Worm (Caenorhabditis elegans): ENCODE data around the gene C33A12.4.

C33A12.4 gene

DNA sequence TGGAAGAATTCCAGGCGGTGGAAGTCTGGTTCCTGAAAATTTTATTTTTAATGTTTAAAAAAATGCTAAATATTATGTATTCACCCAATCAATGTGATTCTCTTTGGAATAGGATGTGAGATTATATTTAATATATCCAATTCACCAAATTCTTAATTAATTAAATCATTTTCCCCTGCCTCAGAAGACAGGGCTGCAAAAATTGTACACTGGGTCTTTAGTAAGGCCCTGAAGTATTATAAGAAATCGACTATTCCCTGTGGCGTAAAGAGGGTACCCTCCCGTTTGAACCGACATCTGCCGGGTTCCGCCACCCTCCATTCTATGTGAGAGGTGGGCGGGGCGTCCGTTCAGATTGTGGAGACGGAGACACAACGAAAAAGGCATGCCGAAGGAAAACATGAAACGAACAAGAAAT, 861 bp upstream of the C33A12.4 start (continued):
- no peak for TF ChIP-seq aptf-2 (GFP tag; conservative IDR thresholded peaks at IDR 0.05)
- no peak for TF ChIP-seq B0019.2 (GFP tag; conservative IDR thresholded peaks at IDR 0.05)
- TF ChIP-seq ets-4 (GFP tag; optimal IDR thresholded peaks at IDR 0.05) = no peak
- TF ChIP-seq ztf-25 (GFP tag; IDR thresholded peaks at IDR 0.05) = no peak
- TF ChIP-seq akir-1 (GFP tag; optimal IDR thresholded peaks at IDR 0.05) = no peak
- TF ChIP-seq nhr-179 (tag; optimal IDR thresholded peaks at IDR 0.05) = no peak
- TF ChIP-seq egl-18 (GFP tag; IDR thresholded peaks at IDR 0.05) = no peak
- peak; percentile 56 for TF ChIP-seq D2030.7 (GFP tag; IDR thresholded peaks at IDR 0.05)
- TF ChIP-seq rpc-1 (optimal IDR thresholded peaks at IDR 0.05) = no peak
- TF ChIP-seq rpc-1 (tag; optimal IDR thresholded peaks at IDR 0.05) = no peak
- peak; percentile 56 for TF ChIP-seq atf-7 (tag; optimal IDR thresholded peaks at IDR 0.05)
- no peak; the same call in 1 of the 2 replicates for TF ChIP-seq lin-26 (GFP tag; IDR thresholded peaks at IDR 0.05)
- TF ChIP-seq dpff-1 (tag; optimal IDR thresholded peaks at IDR 0.05) = no peak
- no peak for TF ChIP-seq aptf-3 (GFP tag; IDR thresholded peaks at IDR 0.05)
- TF ChIP-seq F37B4.10 (GFP tag; IDR thresholded peaks at IDR 0.05) = no peak
- TF ChIP-seq gei-17 (GFP tag; optimal IDR thresholded peaks at IDR 0.05) = peak; percentile 55
- no peak for TF ChIP-seq ceh-91 (GFP tag; IDR thresholded peaks at IDR 0.05)
- TF ChIP-seq mcd-1 (GFP tag; IDR thresholded peaks at IDR 0.05) = peak; percentile 76
- no peak for TF ChIP-seq hmg-20 (GFP tag; IDR thresholded peaks at IDR 0.05)
- TF ChIP-seq attf-3 (GFP tag; conservative IDR thresholded peaks at IDR 0.05) = 0 out of 2 replicates have a peak, but pooled peaks have one; percentile 7
- TF ChIP-seq egrh-3 (GFP tag; IDR thresholded peaks at IDR 0.05) = no peak
- peak; percentile 89 for TF ChIP-seq snpc-1.1 (tag; optimal IDR thresholded peaks at IDR 0.05; ENCODE audit: insufficient read depth)
- TF ChIP-seq Y95B8A.8 (GFP tag; IDR thresholded peaks at IDR 0.05) = 0 out of 2 replicates have a peak, but pooled peaks have one; percentile 45
- no peak for TF ChIP-seq efl-1 (GFP tag; optimal IDR thresholded peaks at IDR 0.05)
- peak; percentile 96 for TF ChIP-seq snpc-4 (GFP tag; optimal IDR thresholded peaks at IDR 0.05)
- peak; percentile 97 to 99 (median 98) for TF ChIP-seq snpc-4 (tag; optimal IDR thresholded peaks at IDR 0.05)
- TF ChIP-seq mxl-1 (tag; optimal IDR thresholded peaks at IDR 0.05) = no peak
- TF ChIP-seq nhr-27 (tag; optimal IDR thresholded peaks at IDR 0.05) = no peak
- peak; percentile 68; the same call in 1 of the 2 replicates for TF ChIP-seq nfyb-1 (GFP tag; IDR thresholded peaks at IDR 0.05)
- TF ChIP-seq ama-1 (optimal IDR thresholded peaks at IDR 0.05) = peak; percentile 79
- TF ChIP-seq ama-1 (GFP tag; optimal IDR thresholded peaks at IDR 0.05) = no peak
- no peak for TF ChIP-seq F55B11.4 (tag; optimal IDR thresholded peaks at IDR 0.05; ENCODE audit: borderline replicate concordance, insufficient read depth)
- peak; percentile 11 for TF ChIP-seq snpc-3.4 (tag; optimal IDR thresholded peaks at IDR 0.05)
- TF ChIP-seq sdz-38 (tag; optimal IDR thresholded peaks at IDR 0.05) = no peak
- TF ChIP-seq F49E8.2 (tag; optimal IDR thresholded peaks at IDR 0.05; ENCODE audit: insufficient read depth) = peak; percentile 56
- TF ChIP-seq ccch-3 (GFP tag; optimal IDR thresholded peaks at IDR 0.05) = no peak
- peak; percentile 55; the same call in 1 of the 2 replicates for TF ChIP-seq rcor-1 (GFP tag; IDR thresholded peaks at IDR 0.05)
- peak; percentile 17 for TF ChIP-seq F23B12.7 (tag; optimal IDR thresholded peaks at IDR 0.05; ENCODE audit: insufficient read depth)
- TF ChIP-seq ztf-18 (tag; optimal IDR thresholded peaks at IDR 0.05) = peak; percentile 2
- TF ChIP-seq lsl-1 (GFP tag; optimal IDR thresholded peaks at IDR 0.05) = peak; percentile 36
- TF ChIP-seq hmg-1.2 (GFP tag; IDR thresholded peaks at IDR 0.05) = peak; percentile 89
- TF ChIP-seq mes-4 (tag; optimal IDR thresholded peaks at IDR 0.05) = no peak
- peak; percentile 15 for TF ChIP-seq fkh-3 (tag; optimal IDR thresholded peaks at IDR 0.05)
- TF ChIP-seq lag-1 (GFP tag; IDR thresholded peaks at IDR 0.05) = 0 out of 2 replicates have a peak, but pooled peaks have one; percentile 61
- no peak for TF ChIP-seq let-526 (GFP tag; IDR thresholded peaks at IDR 0.05)
- TF ChIP-seq tbx-9 (tag; optimal IDR thresholded peaks at IDR 0.05; ENCODE audit: borderline replicate concordance) = no peak
- peak; percentile 12; the same call in 1 of the 2 replicates for TF ChIP-seq cebp-2 (GFP tag; IDR thresholded peaks at IDR 0.05)
- TF ChIP-seq nfya-2 (GFP tag; IDR thresholded peaks at IDR 0.05) = no peak
- TF ChIP-seq ztf-28 (GFP tag; IDR thresholded peaks at IDR 0.05) = no peak
- no peak for TF ChIP-seq nhr-120 (GFP tag; IDR thresholded peaks at IDR 0.05)

All from whole organism, young adult.